Worm (Caenorhabditis elegans) whole organism, young adult: ENCODE results near the gene rmd-2.

ENCODE experiments used
- B0035.1 ChIP-seq: sonication (generic microtip); optimal IDR thresholded peaks from 2 replicates; lab custom pipeline; 2016; ENCODE audit warnings: missing genetic modification characterization, mild to moderate bottlenecking, missing compliant biosample characterization, missing genotype, missing genetic modification reagents
- F10E7.11 ChIP-seq: sonication (generic microtip); optimal IDR thresholded peaks from 2 replicates; lab custom pipeline; 2017; ENCODE audit warnings: mild to moderate bottlenecking, missing genetic modification characterization, moderate library complexity, missing compliant biosample characterization
- F22D6.2 ChIP-seq: sonication (generic microtip); optimal IDR thresholded peaks from 2 replicates; lab custom pipeline; 2016; ENCODE audit warnings: mild to moderate bottlenecking, missing genetic modification characterization, missing compliant biosample characterization
- F23B12.7 ChIP-seq: sonication (generic microtip); optimal IDR thresholded peaks from 2 replicates; lab custom pipeline; 2017; ENCODE audit warnings: missing genetic modification characterization, mild to moderate bottlenecking, missing compliant biosample characterization, antibody characterized with exemption, moderate library complexity; ENCODE audit not compliant: insufficient read depth
- F55B11.4 ChIP-seq: sonication (generic microtip); optimal IDR thresholded peaks from 2 replicates; lab custom pipeline; 2016; ENCODE audit warnings: missing compliant biosample characterization, missing genetic modification characterization, borderline replicate concordance; ENCODE audit not compliant: insufficient read depth
- K12H6.12 ChIP-seq: fragments of 200-800 bp; sonication (Bioruptor generic); optimal IDR thresholded peaks from 2 replicates; lab custom pipeline; 2018; ENCODE audit warnings: mild to moderate bottlenecking, missing genetic modification characterization, missing compliant biosample characterization
- Y56A3A.18 ChIP-seq: fragments of 200-800 bp; sonication (Bioruptor generic); IDR thresholded peaks from 2 replicates; pipeline ENCODE4 v1.3.6; 2022; ENCODE audit warnings: missing genetic modification reagents, missing genetic modification characterization, missing compliant biosample characterization
- Y67H2A.10 ChIP-seq: fragments of 200-800 bp; sonication (Bioruptor generic); conservative IDR thresholded peaks from 2 replicates; pipeline ENCODE4 v1.3.6; 2022; ENCODE audit warnings: missing genetic modification reagents, missing genetic modification characterization, missing compliant biosample characterization
- attf-3 ChIP-seq: fragments of 200-800 bp; sonication (Bioruptor generic); conservative IDR thresholded peaks from 2 replicates; pipeline ENCODE4 v1.3.6; 2022; ENCODE audit warnings: missing genetic modification reagents, missing genetic modification characterization, missing compliant biosample characterization
- attf-5 ChIP-seq: fragments of 200-800 bp; sonication (Bioruptor generic); optimal IDR thresholded peaks from 2 replicates; lab custom pipeline; 2018; ENCODE audit warnings: mild to moderate bottlenecking, missing genetic modification characterization, missing compliant biosample characterization
- bed-2 ChIP-seq: fragments of 200-800 bp; sonication (Bioruptor generic); IDR thresholded peaks from 2 replicates; pipeline ENCODE4 v1.3.6; 2022; ENCODE audit warnings: missing genetic modification reagents, missing genetic modification characterization, missing compliant biosample characterization
- cebp-1 ChIP-seq, 2 experiments: fragments of 200-800 bp in 1 of 2; sonication (Bioruptor generic) in 1 of 2; sonication (generic microtip) in 1 of 2; IDR thresholded peaks in 1 of 2; optimal IDR thresholded peaks in 1 of 2; 2 replicates each; pipeline versions ENCODE4 v1.3.6 to Lab custom; 2017 to 2022; ENCODE audit warnings: missing compliant biosample characterization in 2 of 2, missing genetic modification characterization in 2 of 2, mild to moderate bottlenecking in 1 of 2, missing genetic modification reagents in 1 of 2, moderate library complexity in 1 of 2
- ceh-91 ChIP-seq: fragments of 200-800 bp; sonication (Bioruptor generic); IDR thresholded peaks from 2 replicates; pipeline ENCODE4 v1.3.6; 2022; ENCODE audit warnings: missing genetic modification reagents, missing genetic modification characterization, missing compliant biosample characterization
- dox-1 ChIP-seq: fragments of 200-800 bp; sonication (Bioruptor generic); IDR thresholded peaks from 2 replicates; pipeline ENCODE4 v1.3.6; 2022; ENCODE audit warnings: missing genetic modification reagents, missing genetic modification characterization, missing compliant biosample characterization
- dpff-1 ChIP-seq: sonication (generic microtip); optimal IDR thresholded peaks from 2 replicates; lab custom pipeline; 2017; ENCODE audit warnings: mild to moderate bottlenecking, missing genetic modification characterization, missing compliant biosample characterization
- dpl-1 ChIP-seq: fragments of 150-350 bp; optimal IDR thresholded peaks from 2 replicates; lab custom pipeline; 2014; ENCODE audit warnings: missing biosample characterization, missing genetic modification reagents, missing genetic modification characterization
- efl-1 ChIP-seq: fragments of 150-350 bp; optimal IDR thresholded peaks from 2 replicates; lab custom pipeline; 2014; ENCODE audit warnings: missing biosample characterization, missing genetic modification reagents, missing genetic modification characterization
- ekl-4 ChIP-seq: fragments of 200-800 bp; sonication (Bioruptor generic); IDR thresholded peaks from 2 replicates; pipeline ENCODE4 v1.3.6; 2022; ENCODE audit warnings: missing genetic modification reagents, missing genetic modification characterization, missing compliant biosample characterization
- fkh-3 ChIP-seq: sonication (generic microtip); optimal IDR thresholded peaks from 2 replicates; lab custom pipeline; 2016; ENCODE audit warnings: mild to moderate bottlenecking, missing genetic modification characterization, missing compliant biosample characterization
- gei-17 ChIP-seq: fragments of 200-800 bp; sonication (Bioruptor generic); optimal IDR thresholded peaks from 2 replicates; lab custom pipeline; 2018; ENCODE audit warnings: mild to moderate bottlenecking, missing genetic modification characterization, missing compliant biosample characterization
- hlh-12 ChIP-seq: sonication (generic microtip); optimal IDR thresholded peaks from 2 replicates; lab custom pipeline; 2016; ENCODE audit warnings: missing genetic modification characterization, missing compliant biosample characterization
- hlh-26 ChIP-seq: fragments of 200-800 bp; sonication (Bioruptor generic); conservative IDR thresholded peaks from 2 replicates; pipeline ENCODE4 v1.3.6; 2022; ENCODE audit warnings: missing genetic modification reagents, missing genetic modification characterization, missing compliant biosample characterization
- hmg-1.2 ChIP-seq: fragments of 200-800 bp; sonication (Bioruptor generic); IDR thresholded peaks from 2 replicates; pipeline ENCODE4 v1.3.6; 2022; ENCODE audit warnings: missing genetic modification reagents, missing genetic modification characterization, missing compliant biosample characterization
- hrde-1 ChIP-seq: sonication (generic microtip); optimal IDR thresholded peaks from 2 replicates; lab custom pipeline; 2016; ENCODE audit warnings: missing genetic modification characterization, mild to moderate bottlenecking, missing compliant biosample characterization, moderate library complexity, missing genotype, missing genetic modification reagents, borderline replicate concordance
- hsf-1 ChIP-seq: fragments of 200-800 bp; sonication (Bioruptor generic); IDR thresholded peaks from 2 replicates; pipeline ENCODE4 v1.3.6; 2022; ENCODE audit warnings: missing genetic modification reagents, missing genetic modification characterization, missing compliant biosample characterization
- let-526 ChIP-seq: fragments of 200-800 bp; sonication (Bioruptor generic); IDR thresholded peaks from 2 replicates; pipeline ENCODE4 v1.3.6; 2022; ENCODE audit warnings: missing genetic modification reagents, missing genetic modification characterization, missing compliant biosample characterization
- lin-26 ChIP-seq: fragments of 200-800 bp; sonication (Bioruptor generic); IDR thresholded peaks from 2 replicates; pipeline ENCODE4 v1.3.6; 2022; ENCODE audit warnings: missing genetic modification reagents, missing genetic modification characterization, missing compliant biosample characterization
- lin-35 ChIP-seq, 3 experiments: fragments of 150-350 bp in 2 of 3; sonication (generic microtip) in 1 of 3; optimal IDR thresholded peaks; 2 replicates each; lab custom pipeline; 2014 to 2018; ENCODE audit warnings: missing biosample characterization in 3 of 3, missing genetic modification characterization in 3 of 3, missing genetic modification reagents in 3 of 3
- lin-40 ChIP-seq: sonication (generic microtip); optimal IDR thresholded peaks from 2 replicates; lab custom pipeline; 2016; ENCODE audit warnings: missing genetic modification characterization, mild to moderate bottlenecking, missing compliant biosample characterization, missing genotype, missing genetic modification reagents
- lin-54 ChIP-seq: fragments of 200-800 bp; sonication (Bioruptor generic); optimal IDR thresholded peaks from 2 replicates; lab custom pipeline; 2018; ENCODE audit warnings: mild to moderate bottlenecking, missing genetic modification characterization, missing compliant biosample characterization
- lir-1 ChIP-seq: fragments of 200-800 bp; sonication (Bioruptor generic); conservative IDR thresholded peaks from 2 replicates; pipeline ENCODE4 v1.3.6; 2022; ENCODE audit warnings: missing genetic modification reagents, missing genetic modification characterization, missing compliant biosample characterization
- madf-6 ChIP-seq: fragments of 200-800 bp; sonication (Bioruptor generic); IDR thresholded peaks from 2 replicates; pipeline ENCODE4 v1.3.6; 2022; ENCODE audit warnings: missing genetic modification reagents, missing genetic modification characterization, missing compliant biosample characterization
- madf-8 ChIP-seq: fragments of 200-800 bp; sonication (Bioruptor generic); conservative IDR thresholded peaks from 2 replicates; pipeline ENCODE4 v1.3.6; 2022; ENCODE audit warnings: missing genetic modification reagents, missing genetic modification characterization, missing compliant biosample characterization
- mcd-1 ChIP-seq: fragments of 200-800 bp; sonication (Bioruptor generic); IDR thresholded peaks from 2 replicates; pipeline ENCODE4 v1.3.6; 2022; ENCODE audit warnings: missing genetic modification reagents, missing genetic modification characterization, missing compliant biosample characterization
- mel-28 ChIP-seq: sonication (generic microtip); optimal IDR thresholded peaks from 2 replicates; lab custom pipeline; 2016; ENCODE audit warnings: borderline replicate concordance, mild to moderate bottlenecking, missing genetic modification characterization, missing compliant biosample characterization
- nfyb-1 ChIP-seq: fragments of 200-800 bp; sonication (Bioruptor generic); IDR thresholded peaks from 2 replicates; pipeline ENCODE4 v1.3.6; 2022; ENCODE audit warnings: missing genetic modification reagents, missing genetic modification characterization, missing compliant biosample characterization
- nhr-27 ChIP-seq: fragments of 200-800 bp; sonication (Bioruptor generic); optimal IDR thresholded peaks from 2 replicates; lab custom pipeline; 2018; ENCODE audit warnings: mild to moderate bottlenecking, missing genetic modification characterization, moderate library complexity, missing compliant biosample characterization
- nhr-80 ChIP-seq: sonication (generic microtip); optimal IDR thresholded peaks from 2 replicates; lab custom pipeline; 2016; ENCODE audit warnings: missing genetic modification characterization, missing compliant biosample characterization
- rec-8 ChIP-seq, 2 experiments: sonication (generic microtip); optimal IDR thresholded peaks; 2 replicates each; lab custom pipeline; 2016; ENCODE audit warnings: mild to moderate bottlenecking in 2 of 2, missing genetic modification characterization in 2 of 2, missing genetic modification reagents in 2 of 2, missing genotype in 2 of 2, missing biosample characterization in 1 of 2, missing compliant biosample characterization in 1 of 2, moderate library complexity in 1 of 2
- sea-2 ChIP-seq: fragments of 200-800 bp; sonication (Bioruptor generic); IDR thresholded peaks from 2 replicates; pipeline ENCODE4 v1.3.6; 2022; ENCODE audit warnings: missing genetic modification characterization, missing compliant biosample characterization
- snpc-4 ChIP-seq, 5 experiments: fragments of 150-350 bp in 1 of 5; sonication (generic microtip) in 4 of 5; optimal IDR thresholded peaks; 2 replicates each; lab custom pipeline; 2014 to 2018; ENCODE audit warnings: missing genetic modification characterization in 5 of 5, missing biosample characterization in 3 of 5, antibody characterized with exemption in 2 of 5, mild to moderate bottlenecking in 2 of 5, missing compliant biosample characterization in 2 of 5, missing genotype in 2 of 5, moderate library complexity in 2 of 5, missing genetic modification reagents in 1 of 5
- sptf-2 ChIP-seq: fragments of 200-800 bp; sonication (Bioruptor generic); optimal IDR thresholded peaks from 2 replicates; lab custom pipeline; 2018; ENCODE audit warnings: mild to moderate bottlenecking, missing genetic modification characterization, missing compliant biosample characterization
- ztf-6 ChIP-seq: fragments of 200-800 bp; sonication (Bioruptor generic); IDR thresholded peaks from 2 replicates; pipeline ENCODE4 v1.3.6; 2022; ENCODE audit warnings: missing genetic modification reagents, missing genetic modification characterization, missing compliant biosample characterization

rmd-2 gene

ce11 chrV:9986177-9986576 lies at the start of gene rmd-2:
Gene rmd-2, minus strand, starts transcription at chrV:9986277.
- TF ChIP-seq dpff-1 (tag; lab: Kevin White, UChicago) (no peak), attf-3 (GFP tag; lab: Robert Waterston, UW) (no peak), hlh-26 (GFP tag; lab: Robert Waterston, UW) (no peak), hsf-1 (GFP tag; lab: Robert Waterston, UW) (no peak), ceh-91 (GFP tag; lab: Robert Waterston, UW) (no peak), lin-26 (no peak), bed-2 (no peak)
- TF ChIP-seq, all 124 proteins: peak for 0

DNA sequence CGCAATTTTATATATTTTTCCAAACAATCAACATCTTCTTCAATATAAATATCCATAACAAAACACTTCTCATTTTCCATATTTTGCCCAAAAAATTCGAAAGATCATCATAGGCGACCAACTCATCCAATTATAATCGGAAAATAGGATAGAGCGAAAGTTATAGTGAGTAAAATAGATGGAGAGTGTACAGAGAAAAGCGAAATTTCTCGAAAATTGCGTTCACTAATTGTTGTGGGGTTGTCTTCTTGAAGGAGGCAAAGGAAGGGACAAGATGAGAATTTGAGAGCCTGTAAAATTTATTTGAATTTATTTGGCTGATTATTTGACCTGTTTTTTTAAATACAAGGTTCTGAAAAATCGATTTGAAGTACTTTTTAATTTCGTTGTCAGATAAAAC lies 49.5 kb upstream of the rmd-2 start:
- TF ChIP-seq hrde-1 (no peak), dpff-1 (tag; lab: Kevin White, UChicago) (no peak), B0035.1 (no peak), sea-2 (GFP tag; lab: Robert Waterston, UW) (no peak), gei-17 (GFP tag; lab: Kevin White, UChicago) (no peak), lin-40 (tag; lab: Kevin White, UChicago) (no peak), hmg-1.2 (GFP tag; lab: Robert Waterston, UW) (no peak), K12H6.12 (no peak), ceh-91 (GFP tag; lab: Robert Waterston, UW) (no peak), ztf-6 (GFP tag; lab: Robert Waterston, UW) (no peak), let-526 (GFP tag; lab: Robert Waterston, UW) (no peak), mel-28 (tag; lab: Kevin White, UChicago) (no peak), F10E7.11 (no peak), nhr-27 (no peak), nfyb-1 (no peak), attf-5 (GFP tag; lab: Kevin White, UChicago) (no peak), fkh-3 (tag; lab: Kevin White, UChicago) (no peak), Y67H2A.10 (GFP tag; lab: Robert Waterston, UW) (no peak)
- TF ChIP-seq, all 124 proteins: peak for 0

DNA sequence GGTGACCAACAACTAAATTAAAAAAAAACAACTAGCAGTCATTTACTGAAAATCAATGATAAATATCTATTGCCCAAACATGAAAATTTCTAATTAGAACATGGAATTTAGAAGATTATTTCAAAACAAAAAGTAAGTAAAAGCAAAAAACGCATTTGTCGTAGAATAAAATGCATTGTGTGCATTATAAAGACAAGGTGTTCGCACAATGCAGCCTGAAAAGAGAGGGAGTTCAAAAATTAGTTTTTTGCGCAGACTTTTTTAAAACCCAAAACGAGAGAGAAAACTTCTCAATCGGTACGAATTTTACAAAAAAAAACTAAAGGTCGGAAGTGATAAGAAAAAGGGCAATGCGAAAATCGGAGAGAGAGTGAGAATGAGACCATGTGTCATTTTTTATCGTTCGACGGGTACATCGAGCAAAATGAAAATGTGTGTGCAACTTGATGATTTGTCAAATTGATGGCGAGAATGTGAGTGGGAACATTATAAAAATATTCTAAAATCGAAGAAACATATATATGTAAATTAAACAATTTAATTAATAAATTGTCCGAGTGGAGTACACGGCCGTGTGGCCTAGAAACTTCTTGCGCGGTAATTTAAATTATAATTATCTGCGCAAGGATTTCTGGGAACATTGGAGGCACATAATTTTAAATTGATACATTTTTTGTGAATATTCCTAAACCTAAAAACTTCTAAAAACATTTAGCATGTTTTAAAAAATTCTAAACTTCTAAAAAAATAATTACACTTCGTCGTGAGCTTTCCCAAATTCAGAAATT lies 45.5 kb upstream of the rmd-2 start:
- no peak for TF ChIP-seq cebp-1 (GFP tag; IDR thresholded peaks at IDR 0.05; lab: Robert Waterston, UW)
- TF ChIP-seq cebp-1 (tag; optimal IDR thresholded peaks at IDR 0.05; lab: Kevin White, UChicago), result peak; percentile 9
- TF ChIP-seq F55B11.4 (tag; lab: Kevin White, UChicago), result no peak
- TF ChIP-seq madf-6, result peak; percentile 60; the same call in 1 of the 2 replicates
- peak; percentile 17 for TF ChIP-seq attf-5 (GFP tag; lab: Kevin White, UChicago)
- TF ChIP-seq dpl-1, result peak; percentile 11
- TF ChIP-seq F22D6.2 (tag; lab: Kevin White, UChicago), result no peak
- TF ChIP-seq lin-40 (tag; lab: Kevin White, UChicago), result peak; percentile 41
- TF ChIP-seq rec-8 (tag; optimal IDR thresholded peaks at IDR 0.05; lab: Kevin White, UChicago), result no peak
- no peak for TF ChIP-seq mcd-1 (GFP tag; lab: Robert Waterston, UW)
- TF ChIP-seq lir-1 (GFP tag; lab: Robert Waterston, UW), result 0 out of 2 replicates have a peak, but pooled peaks have one; percentile 23
- peak; percentile 66 for TF ChIP-seq lin-54 (GFP tag; lab: Kevin White, UChicago)
- TF ChIP-seq dox-1, result peak; percentile 50
- TF ChIP-seq efl-1, result peak; percentile 57
- no peak for TF ChIP-seq sptf-2 (GFP tag; lab: Kevin White, UChicago)
- TF ChIP-seq Y56A3A.18 (GFP tag; lab: Robert Waterston, UW), result no peak
- no peak for TF ChIP-seq hlh-12 (tag; lab: Kevin White, UChicago)
- peak in 1 of 3 experiments; percentile 70 for TF ChIP-seq lin-35 (GFP tag; optimal IDR thresholded peaks at IDR 0.05; lab: Kevin White, UChicago)
- peak; percentile 17 for TF ChIP-seq F23B12.7
- no peak for TF ChIP-seq snpc-4 (GFP tag; optimal IDR thresholded peaks at IDR 0.05; lab: Kevin White, UChicago)
- peak in 1 of 4 experiments; percentile 34 for TF ChIP-seq snpc-4 (tag; optimal IDR thresholded peaks at IDR 0.05; lab: Kevin White, UChicago)
- TF ChIP-seq madf-8, result 0 out of 2 replicates have a peak, but pooled peaks have one; percentile 10
- TF ChIP-seq ekl-4, result no peak
- TF ChIP-seq nhr-80, result peak; percentile 79
